Fruit fly (Drosophila melanogaster) whole organism, larva: ENCODE results near the gene Ubr1.

Experiments
- noc ChIP-seq: fragments of 200-800 bp; sonication (Bioruptor generic); optimal IDR thresholded peaks from 3 replicates; lab custom pipeline; 2019; ENCODE audit warnings: missing biosample characterization, mild to moderate bottlenecking, missing genetic modification characterization, moderate library complexity

Ubr1 gene

dm6 chrX:16930465-16931286 is 37.8 kb downstream of the Ubr1 start:
- TF ChIP-seq noc (tag; lab: Kevin White, UChicago), result peak; percentile 36

dm6 chrX:16926726-16927125 is 41.8 kb downstream of the Ubr1 start:
- no peak for TF ChIP-seq noc (tag; lab: Kevin White, UChicago)

dm6 chrX:16924069-16924721 is 44.3 kb downstream of the Ubr1 start:
- TF ChIP-seq noc (tag; lab: Kevin White, UChicago), result peak; percentile 61

dm6 chrX:16923503-16923902 is 45.0 kb downstream of the Ubr1 start:
- no peak for TF ChIP-seq noc (tag; lab: Kevin White, UChicago)

- no peak for TF ChIP-seq noc (tag; lab: Kevin White, UChicago)
Measured at dm6 chrX:16922626-16923025, 45.9 kb downstream of the Ubr1 start.

- peak; percentile 77 for TF ChIP-seq noc (tag; lab: Kevin White, UChicago)
Measured at dm6 chrX:16920682-16921286, 47.7 kb downstream of the Ubr1 start.

dm6 chrX:16918767-16919336 is 49.6 kb downstream of the Ubr1 start:
- TF ChIP-seq noc (tag; lab: Kevin White, UChicago), result peak; percentile 68

dm6 chrX:16917462-16917861 is 51.0 kb downstream of the Ubr1 start:
- no peak for TF ChIP-seq noc (tag; lab: Kevin White, UChicago)

dm6 chrX:16912965-16913755 is 55.3 kb downstream of the Ubr1 start, which contains the start of gene CG4928:
CG4928 (plus strand) TSS chrX:16913180.
- TF ChIP-seq noc (tag; lab: Kevin White, UChicago), result no peak

dm6 chrX:16911962-16912361 is 56.5 kb downstream of the Ubr1 start:
- no peak for TF ChIP-seq noc (tag; lab: Kevin White, UChicago)

dm6 chrX:16909886-16910285 is 58.6 kb downstream of the Ubr1 start:
- peak; percentile 18 for TF ChIP-seq noc (tag; lab: Kevin White, UChicago)

dm6 chrX:16909297-16909696 is 59.2 kb downstream of the Ubr1 start:
- TF ChIP-seq noc (tag; lab: Kevin White, UChicago), result no peak

- no peak for TF ChIP-seq noc (tag; lab: Kevin White, UChicago)
Measured at dm6 chrX:16907675-16908074, 60.8 kb downstream of the Ubr1 start.

- no peak for TF ChIP-seq noc (tag; lab: Kevin White, UChicago)
Measured at dm6 chrX:16907009-16907408, 61.5 kb downstream of the Ubr1 start.
